Worm (Caenorhabditis elegans): ENCODE data around the gene B0228.7.

ce11 chrII:7803174-7803573, 44.4 kb upstream of the B0228.7 start:
- TF ChIP-seq nhr-12 (tag; optimal IDR thresholded peaks at IDR 0.05) (no peak), ceh-82 (tag; optimal IDR thresholded peaks at IDR 0.05) (no peak), skn-1 (tag; optimal IDR thresholded peaks at IDR 0.05) (no peak)

All from whole organism, L2 larva.